Fruit fly (Drosophila melanogaster) whole organism, embryonic: ENCODE data around the gene rols.
A peak's percentile ranks its signal among the peaks of the same experiment; 100 is the strongest.

Source experiments
- Aef1 ChIP-seq: fragments of 200-800 bp; sonication (Bioruptor generic); IDR thresholded peaks from 3 replicates; pipeline ENCODE4 v1.3.6; 2022; ENCODE audit warnings: missing biosample characterization, missing genetic modification characterization
- CG10321 ChIP-seq: fragments of 200-800 bp; sonication (Bioruptor generic); IDR thresholded peaks from 2 replicates; pipeline ENCODE4 v1.3.6; 2022; ENCODE audit warnings: missing biosample characterization, missing genetic modification characterization
- CG10959 ChIP-seq: fragments of 200-800 bp; sonication (Bioruptor generic); IDR thresholded peaks from 2 replicates; pipeline ENCODE4 v1.3.6; 2022; ENCODE audit warnings: missing biosample characterization, missing genetic modification characterization
- CG10979 ChIP-seq: fragments of 200-800 bp; sonication (Bioruptor generic); optimal IDR thresholded peaks from 2 replicates; lab custom pipeline; 2018; ENCODE audit warnings: missing biosample characterization, mild to moderate bottlenecking, missing genetic modification characterization, moderate library complexity
- CG12219 ChIP-seq: fragments of 200-800 bp; sonication (Bioruptor generic); optimal IDR thresholded peaks from 3 replicates; lab custom pipeline; 2018; ENCODE audit warnings: missing biosample characterization, mild to moderate bottlenecking, missing genetic modification characterization
- CG12942 ChIP-seq: fragments of 200-800 bp; sonication (Bioruptor generic); optimal IDR thresholded peaks from 3 replicates; lab custom pipeline; 2016; ENCODE audit warnings: missing biosample characterization, missing genetic modification characterization
- CG14710 ChIP-seq: fragments of 200-800 bp; sonication (Bioruptor generic); optimal IDR thresholded peaks from 3 replicates; lab custom pipeline; 2019; ENCODE audit warnings: missing biosample characterization, mild to moderate bottlenecking, missing genetic modification characterization, moderate library complexity
- CG17328 ChIP-seq: fragments of 200-800 bp; sonication (Bioruptor generic); IDR thresholded peaks from 2 replicates; pipeline ENCODE4 v1.3.6; 2022; ENCODE audit warnings: missing biosample characterization, missing genetic modification characterization
- CG18262 ChIP-seq: fragments of 200-800 bp; optimal IDR thresholded peaks from 3 replicates; lab custom pipeline; 2019; ENCODE audit warnings: missing biosample characterization, mild to moderate bottlenecking, missing genetic modification characterization, moderate library complexity
- CG18764 ChIP-seq: fragments of 200-800 bp; sonication (Bioruptor generic); optimal IDR thresholded peaks from 3 replicates; lab custom pipeline; 2016; ENCODE audit warnings: missing biosample characterization, missing genetic modification characterization
- CG2678 ChIP-seq: fragments of 200-800 bp; sonication (Bioruptor generic); optimal IDR thresholded peaks from 3 replicates; lab custom pipeline; 2019; ENCODE audit warnings: missing biosample characterization, mild to moderate bottlenecking, missing genetic modification characterization, moderate library complexity
- CG32772 ChIP-seq: fragments of 200-800 bp; sonication (Bioruptor generic); IDR thresholded peaks from 2 replicates; pipeline ENCODE4 v1.3.6; 2022; ENCODE audit warnings: missing biosample characterization, missing genetic modification characterization
- CG4360 ChIP-seq: fragments of 200-800 bp; sonication (Bioruptor generic); IDR thresholded peaks from 2 replicates; pipeline ENCODE4 v1.3.6; 2022; ENCODE audit warnings: missing biosample characterization, missing genetic modification characterization
- CG4730 ChIP-seq: fragments of 200-800 bp; sonication (Bioruptor generic); IDR thresholded peaks from 2 replicates; pipeline ENCODE4 v1.3.6; 2022; ENCODE audit warnings: missing biosample characterization, missing genetic modification characterization
- CG6254 ChIP-seq: fragments of 200-800 bp; sonication (Bioruptor generic); optimal IDR thresholded peaks from 3 replicates; lab custom pipeline; 2017; ENCODE audit warnings: mild to moderate bottlenecking, missing biosample characterization, missing genetic modification reagents, missing genetic modification characterization
- CG7786 ChIP-seq: fragments of 200-800 bp; sonication (Bioruptor generic); optimal IDR thresholded peaks from 2 replicates; lab custom pipeline; 2016; ENCODE audit warnings: missing biosample characterization, missing genetic modification characterization
- CG9932 ChIP-seq: fragments of 200-800 bp; sonication (Bioruptor generic); IDR thresholded peaks from 2 replicates; pipeline ENCODE4 v1.3.6; 2022; ENCODE audit warnings: missing biosample characterization, missing genetic modification characterization
- D19A ChIP-seq: fragments of 200-800 bp; optimal IDR thresholded peaks from 3 replicates; lab custom pipeline; 2019; ENCODE audit warnings: missing biosample characterization, mild to moderate bottlenecking, missing genetic modification characterization, moderate library complexity
- Doc2 ChIP-seq: fragments of 200-800 bp; sonication (Bioruptor generic); IDR thresholded peaks from 2 replicates; pipeline ENCODE4 v1.3.6; 2022; ENCODE audit warnings: missing biosample characterization, missing genetic modification characterization
- E2f2 ChIP-seq: fragments of 200-800 bp; sonication (Bioruptor generic); IDR thresholded peaks from 2 replicates; pipeline ENCODE4 v1.3.6; 2022; ENCODE audit warnings: missing biosample characterization, missing genetic modification characterization
- Lpt ChIP-seq: fragments of >200 bp; optimal IDR thresholded peaks from 2 replicates; lab custom pipeline; 2018; ENCODE audit warnings: missing biosample characterization, missing genetic modification characterization
- Max ChIP-seq: fragments of 200-800 bp; sonication (Bioruptor generic); optimal IDR thresholded peaks from 2 replicates; lab custom pipeline; 2016; ENCODE audit warnings: missing biosample characterization, mild to moderate bottlenecking, missing genetic modification characterization
- NC2α ChIP-seq: fragments of 200-800 bp; sonication (Bioruptor generic); optimal IDR thresholded peaks from 2 replicates; lab custom pipeline; 2016; ENCODE audit warnings: missing biosample characterization, missing genetic modification characterization
- Nf-YA ChIP-seq: fragments of 200-800 bp; sonication (Bioruptor generic); IDR thresholded peaks from 2 replicates; pipeline ENCODE4 v1.3.6; 2022; ENCODE audit warnings: missing biosample characterization, missing genetic modification characterization
- NfI ChIP-seq: fragments of 200-800 bp; sonication (Bioruptor generic); optimal IDR thresholded peaks from 3 replicates; lab custom pipeline; 2018; ENCODE audit warnings: missing biosample characterization, mild to moderate bottlenecking, missing genetic modification characterization, moderate library complexity
- Rx ChIP-seq: fragments of 200-800 bp; sonication (Bioruptor generic); IDR thresholded peaks from 2 replicates; pipeline ENCODE4 v1.3.6; 2022; ENCODE audit warnings: missing biosample characterization, missing genetic modification characterization
- Sin3A ChIP-seq: fragments of >200 bp; optimal IDR thresholded peaks from 2 replicates; lab custom pipeline; 2018
- Sox102F ChIP-seq: fragments of 200-800 bp; sonication (Bioruptor generic); optimal IDR thresholded peaks from 2 replicates; lab custom pipeline; 2018; ENCODE audit warnings: missing biosample characterization, mild to moderate bottlenecking, missing genetic modification characterization, moderate library complexity
- Sry-δ ChIP-seq: fragments of 200-800 bp; sonication (Bioruptor generic); optimal IDR thresholded peaks from 2 replicates; lab custom pipeline; 2016; ENCODE audit warnings: missing biosample characterization, missing genetic modification characterization
- Vsx1 ChIP-seq: fragments of 200-800 bp; sonication (Bioruptor generic); optimal IDR thresholded peaks from 2 replicates; lab custom pipeline; 2017; ENCODE audit warnings: missing biosample characterization, mild to moderate bottlenecking, missing genetic modification characterization, missing genetic modification reagents
- abd-A ChIP-seq: fragments of 200-800 bp; sonication (Bioruptor generic); optimal IDR thresholded peaks from 3 replicates; lab custom pipeline; 2019; ENCODE audit warnings: missing biosample characterization, mild to moderate bottlenecking, missing genetic modification characterization, moderate library complexity
- al ChIP-seq: fragments of 200-800 bp; sonication (Bioruptor generic); IDR thresholded peaks from 2 replicates; pipeline ENCODE4 v1.3.6; 2022; ENCODE audit warnings: missing biosample characterization, missing genetic modification characterization
- ase ChIP-seq: fragments of 200-800 bp; sonication (Bioruptor generic); IDR thresholded peaks from 3 replicates; pipeline ENCODE4 v1.3.6; 2022; ENCODE audit warnings: missing biosample characterization, missing genetic modification characterization
- br ChIP-seq: fragments of >200 bp; optimal IDR thresholded peaks from 2 replicates; lab custom pipeline; 2017
- cg ChIP-seq: fragments of 200-800 bp; sonication (Bioruptor generic); optimal IDR thresholded peaks from 3 replicates; lab custom pipeline; 2019; ENCODE audit warnings: missing biosample characterization, mild to moderate bottlenecking, missing genetic modification characterization, moderate library complexity
- dimm ChIP-seq: fragments of 200-800 bp; sonication (Bioruptor generic); IDR thresholded peaks from 2 replicates; pipeline ENCODE4 v1.3.6; 2022; ENCODE audit warnings: missing biosample characterization, missing genetic modification characterization
- ewg ChIP-seq: fragments of 200-800 bp; sonication (Bioruptor generic); optimal IDR thresholded peaks from 3 replicates; lab custom pipeline; 2017; ENCODE audit warnings: mild to moderate bottlenecking, missing biosample characterization, missing genetic modification reagents, missing genetic modification characterization
- gem ChIP-seq: fragments of 200-800 bp; sonication (Bioruptor generic); optimal IDR thresholded peaks from 2 replicates; lab custom pipeline; 2019; ENCODE audit warnings: missing biosample characterization, mild to moderate bottlenecking, missing genetic modification characterization, moderate library complexity
- lab ChIP-seq: fragments of 200-800 bp; sonication (Bioruptor generic); optimal IDR thresholded peaks from 3 replicates; lab custom pipeline; 2017; ENCODE audit warnings: missing biosample characterization, missing genetic modification characterization, mild to moderate bottlenecking, moderate library complexity, missing genetic modification reagents
- org-1 ChIP-seq: fragments of 200-800 bp; sonication (Bioruptor generic); optimal IDR thresholded peaks from 2 replicates; lab custom pipeline; 2017; ENCODE audit warnings: missing biosample characterization, missing genetic modification characterization
- pnt ChIP-seq: fragments of 200-800 bp; sonication (Bioruptor generic); optimal IDR thresholded peaks from 3 replicates; lab custom pipeline; 2016; ENCODE audit warnings: missing biosample characterization, missing genetic modification characterization
- repo ChIP-seq: fragments of 200-800 bp; sonication (Bioruptor generic); optimal IDR thresholded peaks from 2 replicates; lab custom pipeline; 2016; ENCODE audit warnings: missing biosample characterization, missing genetic modification characterization
- run ChIP-seq: fragments of 200-800 bp; sonication (Bioruptor generic); optimal IDR thresholded peaks from 3 replicates; lab custom pipeline; 2018; ENCODE audit warnings: missing biosample characterization, mild to moderate bottlenecking, missing genetic modification characterization
- slbo ChIP-seq: fragments of 200-800 bp; sonication (Bioruptor generic); IDR thresholded peaks from 2 replicates; pipeline ENCODE4 v1.3.6; 2022; ENCODE audit warnings: missing biosample characterization, missing genetic modification characterization
- stc ChIP-seq: fragments of 200-800 bp; sonication (Bioruptor generic); IDR thresholded peaks from 2 replicates; pipeline ENCODE4 v1.3.6; 2022; ENCODE audit warnings: missing biosample characterization, missing genetic modification characterization
- tgo ChIP-seq: fragments of 200-800 bp; sonication (Bioruptor generic); IDR thresholded peaks from 3 replicates; pipeline ENCODE4 v1.3.6; 2022; ENCODE audit warnings: missing biosample characterization, missing genetic modification characterization
- tna ChIP-seq: fragments of 200-800 bp; sonication (Bioruptor generic); IDR thresholded peaks from 2 replicates; pipeline ENCODE4 v1.3.6; 2022; ENCODE audit warnings: missing biosample characterization, missing genetic modification characterization; ENCODE audit not compliant: partially characterized antibody
- twi ChIP-seq: fragments of 200-800 bp; optimal IDR thresholded peaks from 2 replicates; lab custom pipeline; 2019; ENCODE audit warnings: missing biosample characterization, mild to moderate bottlenecking, missing genetic modification characterization, moderate library complexity
- unpg ChIP-seq: fragments of 200-800 bp; sonication (Bioruptor generic); optimal IDR thresholded peaks from 3 replicates; lab custom pipeline; 2018; ENCODE audit warnings: missing biosample characterization, mild to moderate bottlenecking, missing genetic modification characterization, moderate library complexity
- wor ChIP-seq: fragments of 200-800 bp; sonication (Bioruptor generic); IDR thresholded peaks from 2 replicates; pipeline ENCODE4 v1.3.6; 2022; ENCODE audit warnings: missing biosample characterization, missing genetic modification characterization
- yki ChIP-seq: fragments of >200 bp; optimal IDR thresholded peaks from 3 replicates; lab custom pipeline; 2018

rols gene

DNA sequence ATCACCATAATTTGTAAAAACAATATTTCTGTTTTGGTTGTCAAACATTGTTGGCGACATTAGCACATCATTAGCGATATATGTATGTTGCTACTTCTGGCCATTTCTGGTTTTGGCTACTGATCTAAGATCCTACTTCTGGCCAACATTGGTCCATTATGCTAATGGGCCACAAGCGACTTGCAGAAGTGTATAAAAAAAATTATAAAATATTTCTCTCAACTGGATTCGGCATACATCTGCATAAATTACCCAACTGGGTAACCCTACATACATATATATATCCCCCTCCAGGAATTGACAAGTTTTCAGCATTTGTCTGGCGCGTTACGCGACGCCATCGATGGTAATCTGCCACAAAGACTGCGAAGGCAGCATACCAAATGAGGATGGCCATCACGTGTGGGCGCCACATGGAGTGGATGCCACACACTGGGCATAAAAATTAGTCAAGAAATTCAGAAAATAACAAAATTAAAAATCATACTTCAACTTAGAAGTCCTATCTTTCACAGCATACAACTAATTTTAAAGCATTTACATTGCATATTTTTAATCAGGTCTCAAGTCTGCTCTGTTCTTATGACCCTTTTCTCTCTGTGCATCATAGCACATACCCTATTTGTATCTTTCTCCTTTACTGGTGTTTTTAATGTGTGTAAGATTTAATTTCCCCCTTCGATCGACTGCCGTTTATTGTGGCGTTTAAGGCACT, 27.1 kb downstream of the rols start (continued):
- TF ChIP-seq CG7786 (GFP tag; lab: Kevin White, UChicago) (peak; percentile 21), ewg (GFP tag; lab: Kevin White, UChicago) (peak; percentile 20), CG2678 (peak; percentile 57), yki (lab: Kevin White, UChicago) (no peak), cg (GFP tag; lab: Kevin White, UChicago) (no peak), pnt (GFP tag; lab: Kevin White, UChicago) (no peak), tgo (GFP tag; lab: Robert Waterston, UW) (peak; percentile 68), tna (GFP tag; lab: Robert Waterston, UW) (no peak), gem (tag; lab: Kevin White, UChicago) (peak; percentile 35), D19A (peak; percentile 72), run (tag; lab: Kevin White, UChicago) (no peak), NfI (GFP tag; lab: Kevin White, UChicago) (no peak), al (GFP tag; lab: Robert Waterston, UW) (peak; percentile 25; the same call in 1 of the 2 replicates), CG32772 (GFP tag; lab: Robert Waterston, UW) (peak; percentile 65), Lpt (GFP tag; lab: Kevin White, UChicago) (no peak), Rx (GFP tag; lab: Robert Waterston, UW) (peak; percentile 12; the same call in 1 of the 2 replicates), Nf-YA (GFP tag; lab: Robert Waterston, UW) (0 out of 2 replicates have a peak, but pooled peaks have one; percentile 24), Max (GFP tag; lab: Kevin White, UChicago) (peak; percentile 27), wor (GFP tag; lab: Robert Waterston, UW) (0 out of 2 replicates have a peak, but pooled peaks have one; percentile 29), CG18764 (peak; percentile 28), CG10959 (GFP tag; lab: Robert Waterston, UW) (peak; percentile 79), CG4360 (GFP tag; lab: Robert Waterston, UW) (0 out of 2 replicates have a peak, but pooled peaks have one; percentile 7), Vsx1 (GFP tag; lab: Kevin White, UChicago) (no peak), Sry-δ (GFP tag; lab: Kevin White, UChicago) (peak; percentile 41), CG14710 (peak; percentile 77), CG6254 (peak; percentile 86), E2f2 (peak; percentile 26; the same call in 1 of the 2 replicates), ase (peak; percentile 24; the same call in 1 of the 3 replicates), CG10321 (GFP tag; lab: Robert Waterston, UW) (no peak), CG18262 (peak; percentile 72), dimm (GFP tag; lab: Robert Waterston, UW) (no peak), CG17328 (GFP tag; lab: Robert Waterston, UW) (peak; percentile 31; the same call in 1 of the 2 replicates), Aef1 (GFP tag; lab: Robert Waterston, UW) (0 out of 3 replicates have a peak, but pooled peaks have one; percentile 30), CG10979 (peak; percentile 89), lab (GFP tag; lab: Kevin White, UChicago) (peak; percentile 43), br (no peak), Doc2 (no peak), twi (tag; lab: Kevin White, UChicago) (peak; percentile 48), org-1 (GFP tag; lab: Kevin White, UChicago) (no peak), CG12942 (GFP tag; lab: Kevin White, UChicago) (peak; percentile 1), NC2α (no peak), CG9932 (GFP tag; lab: Robert Waterston, UW) (peak; percentile 30; the same call in 1 of the 2 replicates), repo (GFP tag; lab: Kevin White, UChicago) (peak; percentile 62), stc (GFP tag; lab: Robert Waterston, UW) (peak; percentile 50), CG4730 (GFP tag; lab: Robert Waterston, UW) (peak; percentile 38; the same call in 1 of the 2 replicates), slbo (GFP tag; lab: Robert Waterston, UW) (peak; percentile 5; the same call in 1 of the 2 replicates), unpg (peak; percentile 3), CG12219 (GFP tag; lab: Kevin White, UChicago) (no peak), Sox102F (GFP tag; lab: Kevin White, UChicago) (peak; percentile 36), abd-A (peak; percentile 48), Sin3A (lab: Kevin White, UChicago) (no peak)
